Worm (Caenorhabditis elegans): Measurements from ENCODE around the gene fbxc-14.

DNA sequence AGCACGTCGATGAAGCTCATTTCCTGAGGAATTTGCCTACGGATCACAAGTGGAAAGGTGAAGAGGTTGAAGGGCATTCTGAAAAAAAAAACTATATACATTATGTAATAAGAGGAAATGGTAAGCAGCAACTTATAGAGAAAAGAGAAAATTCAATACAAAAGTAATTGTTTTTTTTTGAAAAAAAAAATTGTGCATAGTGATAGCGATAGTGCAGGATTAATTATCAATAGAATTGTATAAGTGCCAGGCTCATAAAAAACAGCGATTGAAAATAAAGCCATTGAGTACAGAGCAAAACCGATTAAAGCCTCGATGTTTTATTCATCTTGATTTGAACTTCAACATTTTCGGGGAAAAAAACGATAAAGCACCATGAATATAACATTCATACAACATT lies 1.2 kb upstream of the fbxc-14 start, which contains the start of gene C32B5.15:
- TF ChIP-seq nhr-76 (tag; optimal IDR thresholded peaks at IDR 0.05): no peak
- TF ChIP-seq sea-2 (GFP tag; optimal IDR thresholded peaks at IDR 0.05): no peak
- TF ChIP-seq ztf-4 (tag; optimal IDR thresholded peaks at IDR 0.05): no peak
- TF ChIP-seq tbx-2 (tag; optimal IDR thresholded peaks at IDR 0.05): no peak
